Worm (Caenorhabditis elegans) whole organism, late embryonic: ENCODE measurements around the gene srd-42.

ENCODE experiments used
- C08G9.2 ChIP-seq: sonication (generic microtip); optimal IDR thresholded peaks from 2 replicates; lab custom pipeline; 2016; ENCODE audit warnings: mild to moderate bottlenecking, missing genetic modification characterization, moderate library complexity, missing compliant biosample characterization
- C38D4.7 ChIP-seq: fragments of 200-800 bp; sonication (Bioruptor generic); optimal IDR thresholded peaks from 2 replicates; lab custom pipeline; 2018; ENCODE audit warnings: mild to moderate bottlenecking, missing genetic modification characterization, moderate library complexity, missing compliant biosample characterization
- T23F11.4 ChIP-seq: fragments of 200-800 bp; sonication (Bioruptor generic); optimal IDR thresholded peaks from 2 replicates; lab custom pipeline; 2018; ENCODE audit warnings: mild to moderate bottlenecking, missing genetic modification characterization, missing compliant biosample characterization
- ahr-1 ChIP-seq: sonication (generic microtip); optimal IDR thresholded peaks from 2 replicates; lab custom pipeline; 2016; ENCODE audit warnings: missing genetic modification characterization, missing compliant biosample characterization
- ama-1 ChIP-seq: fragments of 150-350 bp; optimal IDR thresholded peaks from 2 replicates; lab custom pipeline; 2014
- ceh-14 ChIP-seq: sonication (generic microtip); optimal IDR thresholded peaks from 2 replicates; lab custom pipeline; 2016; ENCODE audit warnings: missing genotype, missing genetic modification characterization, missing compliant biosample characterization
- ceh-18 ChIP-seq: sonication (generic microtip); optimal IDR thresholded peaks from 2 replicates; lab custom pipeline; 2016; ENCODE audit warnings: missing genetic modification characterization, missing compliant biosample characterization
- ceh-2 ChIP-seq: sonication (generic microtip); optimal IDR thresholded peaks from 2 replicates; lab custom pipeline; 2016; ENCODE audit warnings: missing genotype, missing genetic modification characterization, missing compliant biosample characterization
- ceh-22 ChIP-seq: sonication (generic microtip); optimal IDR thresholded peaks from 2 replicates; lab custom pipeline; 2017; ENCODE audit warnings: missing biosample characterization, missing genetic modification characterization
- ceh-31 ChIP-seq: sonication (generic microtip); optimal IDR thresholded peaks from 2 replicates; lab custom pipeline; 2016; ENCODE audit warnings: missing genetic modification characterization, missing compliant biosample characterization
- ceh-45 ChIP-seq: fragments of 200-800 bp; sonication (Bioruptor generic); IDR thresholded peaks from 2 replicates; pipeline ENCODE4 v1.3.6; 2022; ENCODE audit warnings: missing genetic modification reagents, missing genetic modification characterization, missing compliant biosample characterization
- ceh-48 ChIP-seq: sonication (generic microtip); optimal IDR thresholded peaks from 2 replicates; lab custom pipeline; 2016; ENCODE audit warnings: missing genetic modification characterization, inconsistent platforms, missing compliant biosample characterization
- ceh-6 ChIP-seq: fragments of 200-800 bp; sonication (Bioruptor generic); optimal IDR thresholded peaks from 2 replicates; lab custom pipeline; 2018; ENCODE audit warnings: mild to moderate bottlenecking, missing genetic modification characterization, missing compliant biosample characterization
- dve-1 ChIP-seq: sonication (generic microtip); optimal IDR thresholded peaks from 2 replicates; lab custom pipeline; 2017; ENCODE audit warnings: antibody characterized with exemption, mild to moderate bottlenecking, missing genetic modification characterization, missing compliant biosample characterization
- elt-2 ChIP-seq: sonication (generic microtip); optimal IDR thresholded peaks from 2 replicates; lab custom pipeline; 2016; ENCODE audit warnings: missing genetic modification reagents, missing genetic modification characterization, missing compliant biosample characterization
- elt-4 ChIP-seq: sonication (generic microtip); optimal IDR thresholded peaks from 2 replicates; lab custom pipeline; 2016; ENCODE audit warnings: missing genetic modification characterization, missing compliant biosample characterization
- gmeb-2 ChIP-seq: sonication (generic microtip); optimal IDR thresholded peaks from 2 replicates; lab custom pipeline; 2016; ENCODE audit warnings: missing genetic modification characterization, inconsistent platforms, missing compliant biosample characterization
- hlh-15 ChIP-seq: sonication (generic microtip); optimal IDR thresholded peaks from 2 replicates; lab custom pipeline; 2016; ENCODE audit warnings: missing genetic modification characterization, missing compliant biosample characterization
- hlh-30 ChIP-seq: sonication (generic microtip); optimal IDR thresholded peaks from 2 replicates; lab custom pipeline; 2017; ENCODE audit warnings: antibody characterized with exemption, missing genetic modification characterization, missing compliant biosample characterization; ENCODE audit not compliant: insufficient read depth
- hlh-8 ChIP-seq: sonication (generic microtip); optimal IDR thresholded peaks from 2 replicates; lab custom pipeline; 2016; ENCODE audit warnings: missing genotype, missing genetic modification characterization, missing compliant biosample characterization
- mec-3 ChIP-seq: sonication (generic microtip); optimal IDR thresholded peaks from 2 replicates; lab custom pipeline; 2016; ENCODE audit warnings: borderline replicate concordance, missing genetic modification characterization, missing compliant biosample characterization
- nfya-1 ChIP-seq: sonication (generic microtip); optimal IDR thresholded peaks from 2 replicates; lab custom pipeline; 2017; ENCODE audit warnings: missing genetic modification characterization, mild to moderate bottlenecking, missing compliant biosample characterization, antibody characterized with exemption, moderate library complexity
- npax-4 ChIP-seq: sonication (generic microtip); optimal IDR thresholded peaks from 2 replicates; lab custom pipeline; 2016; ENCODE audit warnings: missing genetic modification characterization, missing compliant biosample characterization
- pat-9 ChIP-seq: fragments of 200-800 bp; sonication (Bioruptor generic); optimal IDR thresholded peaks from 2 replicates; lab custom pipeline; 2018; ENCODE audit warnings: mild to moderate bottlenecking, missing genetic modification characterization, moderate library complexity, missing compliant biosample characterization
- pax-1 ChIP-seq: fragments of 150-350 bp; optimal IDR thresholded peaks from 2 replicates; lab custom pipeline; 2014; ENCODE audit warnings: missing biosample characterization, missing genetic modification characterization
- pha-2 ChIP-seq: sonication (generic microtip); optimal IDR thresholded peaks from 2 replicates; lab custom pipeline; 2017; ENCODE audit warnings: mild to moderate bottlenecking, missing genetic modification characterization, missing compliant biosample characterization
- pha-4 ChIP-seq: fragments of 150-350 bp; optimal IDR thresholded peaks from 2 replicates; lab custom pipeline; 2018; ENCODE audit warnings: missing biosample characterization, missing genetic modification reagents, missing genetic modification characterization
- pqm-1 ChIP-seq: sonication (generic microtip); optimal IDR thresholded peaks from 2 replicates; lab custom pipeline; 2016; ENCODE audit warnings: missing genetic modification characterization, missing compliant biosample characterization
- rnt-1 ChIP-seq: sonication (generic microtip); optimal IDR thresholded peaks from 2 replicates; lab custom pipeline; 2016; ENCODE audit warnings: missing genetic modification characterization, missing compliant biosample characterization
- sdc-2 ChIP-seq: sonication (generic microtip); optimal IDR thresholded peaks from 2 replicates; lab custom pipeline; 2016; ENCODE audit warnings: missing genotype, missing genetic modification characterization, missing compliant biosample characterization
- sox-2 ChIP-seq: fragments of 200-800 bp; sonication (Bioruptor generic); IDR thresholded peaks from 2 replicates; pipeline ENCODE4 v1.3.6; 2022; ENCODE audit warnings: missing genetic modification reagents, missing genetic modification characterization, missing compliant biosample characterization
- syd-9 ChIP-seq: sonication (generic microtip); optimal IDR thresholded peaks from 2 replicates; lab custom pipeline; 2016; ENCODE audit warnings: mild to moderate bottlenecking, missing genetic modification characterization, moderate library complexity, missing compliant biosample characterization
- tbx-7 ChIP-seq: sonication (generic microtip); optimal IDR thresholded peaks from 2 replicates; lab custom pipeline; 2016; ENCODE audit warnings: missing genotype, missing genetic modification characterization, missing compliant biosample characterization
- unc-3 ChIP-seq, 2 experiments: fragments of 200-800 bp in 1 of 2; sonication (Bioruptor generic) in 1 of 2; sonication (generic microtip) in 1 of 2; conservative IDR thresholded peaks in 1 of 2; optimal IDR thresholded peaks in 1 of 2; 2 replicates each; pipeline versions ENCODE4 v1.3.6 to Lab custom; 2016 to 2022; ENCODE audit warnings: missing compliant biosample characterization in 2 of 2, missing genetic modification characterization in 2 of 2, missing genetic modification reagents in 1 of 2
- unc-86 ChIP-seq: sonication (generic microtip); optimal IDR thresholded peaks from 2 replicates; lab custom pipeline; 2016; ENCODE audit warnings: missing genetic modification characterization, missing compliant biosample characterization
- zip-5 ChIP-seq: sonication (generic microtip); optimal IDR thresholded peaks from 2 replicates; lab custom pipeline; 2016; ENCODE audit warnings: missing genetic modification characterization, missing compliant biosample characterization

Gene srd-42

DNA sequence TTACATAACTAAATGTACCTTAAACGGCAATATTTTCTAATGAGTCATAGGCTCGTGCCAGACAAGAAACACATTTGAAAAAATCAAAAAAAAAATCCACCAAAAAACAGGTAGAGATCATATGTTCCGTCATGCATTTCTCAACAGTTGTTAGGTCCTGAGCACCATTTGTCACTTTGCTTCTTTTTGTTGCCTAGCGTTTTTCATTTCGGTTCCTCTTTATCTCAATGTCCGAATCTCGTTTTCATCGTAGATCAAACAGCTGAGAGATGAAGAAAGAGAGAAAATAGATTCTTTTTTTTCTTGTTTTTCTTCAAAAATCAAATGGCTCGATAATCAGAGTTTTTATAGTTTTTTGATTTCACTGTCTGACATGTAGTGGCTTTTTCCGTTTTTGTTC, 37.7 kb upstream of the srd-42 start:
- TF ChIP-seq nfya-1 (tag; lab: Kevin White, UChicago) (no peak), ceh-18 (tag; lab: Kevin White, UChicago) (peak; percentile 42)

DNA sequence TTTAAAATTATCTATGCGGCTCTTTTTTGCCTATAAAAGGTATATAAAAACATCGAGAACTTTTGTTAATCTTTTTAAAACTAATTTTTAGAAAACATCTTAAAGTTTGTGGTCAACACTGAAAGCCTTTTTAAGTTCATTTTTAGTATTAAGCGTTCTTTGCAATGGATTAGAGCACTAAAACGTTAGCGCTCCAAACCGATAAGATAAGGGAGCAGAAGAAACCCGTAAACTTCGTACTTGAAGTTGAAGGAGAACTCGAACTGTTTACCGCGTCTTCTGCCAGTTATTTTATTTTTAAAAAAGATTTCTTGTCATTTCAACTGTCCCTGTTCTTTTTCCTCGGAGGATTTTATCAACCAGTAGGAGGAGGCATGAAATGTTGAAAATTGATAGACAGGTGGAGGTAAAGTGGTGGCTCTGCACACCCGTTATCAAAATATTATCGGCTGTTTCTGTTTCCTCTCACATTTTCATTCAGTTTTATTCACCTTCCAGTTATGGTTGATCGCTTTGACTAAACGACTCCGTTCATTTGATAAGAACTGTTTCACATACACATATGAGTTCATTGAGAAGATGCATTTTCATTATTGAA, 35.9 kb upstream of the srd-42 start:
- no peak for TF ChIP-seq T23F11.4 (GFP tag; lab: Kevin White, UChicago)
- TF ChIP-seq hlh-15 (tag; lab: Kevin White, UChicago), result no peak
- no peak for TF ChIP-seq ceh-22 (tag; lab: Kevin White, UChicago)
- no peak for TF ChIP-seq pat-9
- TF ChIP-seq pha-2 (tag; lab: Kevin White, UChicago), result no peak
- no peak for TF ChIP-seq pax-1 (tag; lab: Kevin White, UChicago)
- TF ChIP-seq tbx-7 (tag; lab: Kevin White, UChicago), result no peak
- no peak for TF ChIP-seq ceh-6 (GFP tag; lab: Kevin White, UChicago)
- no peak for TF ChIP-seq mec-3 (tag; lab: Kevin White, UChicago)
- no peak for TF ChIP-seq hlh-8 (tag; lab: Kevin White, UChicago)
- no peak for TF ChIP-seq hlh-30 (tag; lab: Kevin White, UChicago)
- no peak for TF ChIP-seq elt-2 (tag; lab: Kevin White, UChicago)
- TF ChIP-seq rnt-1 (tag; lab: Kevin White, UChicago), result no peak
- TF ChIP-seq dve-1, result no peak
- no peak for TF ChIP-seq npax-4 (tag; lab: Kevin White, UChicago)
- TF ChIP-seq, all 69 proteins: peak for 0

DNA sequence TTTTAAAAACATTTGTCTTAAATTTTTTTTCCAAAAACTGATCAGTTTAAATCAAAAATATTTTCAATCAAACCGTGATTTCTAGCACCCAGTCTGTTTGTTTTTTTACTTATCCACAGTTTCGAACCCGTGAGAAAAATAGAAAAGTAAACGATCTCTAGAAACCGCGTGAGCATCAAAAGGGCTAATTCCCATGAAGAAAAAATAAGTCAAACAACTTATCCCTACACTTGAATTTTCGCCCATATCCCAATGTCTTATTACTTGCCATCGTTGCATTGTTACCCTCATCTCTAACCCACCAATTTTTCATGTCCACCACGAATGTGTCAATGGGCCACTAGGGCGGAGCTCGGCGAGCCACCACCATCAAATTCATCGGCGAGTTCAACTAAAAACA, 34.5 kb upstream of the srd-42 start, which contains the start of gene ptr-24:
Gene ptr-24, plus strand, starts transcription at position 301 of the 400 bp plus-strand sequence.
- TF ChIP-seq ceh-6 (GFP tag; lab: Kevin White, UChicago), result no peak
- no peak for TF ChIP-seq pha-2 (tag; lab: Kevin White, UChicago)
- no peak for TF ChIP-seq syd-9
- TF ChIP-seq C08G9.2, result no peak
- no peak for TF ChIP-seq ceh-14 (tag; lab: Kevin White, UChicago)
- no peak for TF ChIP-seq elt-4 (tag; lab: Kevin White, UChicago)
- no peak for TF ChIP-seq zip-5 (tag; lab: Kevin White, UChicago)
- TF ChIP-seq ceh-2 (tag; lab: Kevin White, UChicago), result no peak
- no peak for TF ChIP-seq tbx-7 (tag; lab: Kevin White, UChicago)
- no peak for TF ChIP-seq unc-86 (tag; lab: Kevin White, UChicago)
- TF ChIP-seq unc-3 (GFP tag; conservative IDR thresholded peaks at IDR 0.05; lab: Robert Waterston, UW), result no peak
- no peak for TF ChIP-seq unc-3 (tag; optimal IDR thresholded peaks at IDR 0.05; lab: Kevin White, UChicago)
- no peak for TF ChIP-seq nfya-1 (tag; lab: Kevin White, UChicago)
- no peak for TF ChIP-seq ama-1 (lab: Kevin White, UChicago)
- no peak for TF ChIP-seq ceh-22 (tag; lab: Kevin White, UChicago)
- no peak for TF ChIP-seq ceh-48 (tag; lab: Kevin White, UChicago)
- TF ChIP-seq npax-4 (tag; lab: Kevin White, UChicago), result no peak
- TF ChIP-seq sdc-2 (tag; lab: Kevin White, UChicago), result no peak
- TF ChIP-seq ahr-1, result no peak

DNA sequence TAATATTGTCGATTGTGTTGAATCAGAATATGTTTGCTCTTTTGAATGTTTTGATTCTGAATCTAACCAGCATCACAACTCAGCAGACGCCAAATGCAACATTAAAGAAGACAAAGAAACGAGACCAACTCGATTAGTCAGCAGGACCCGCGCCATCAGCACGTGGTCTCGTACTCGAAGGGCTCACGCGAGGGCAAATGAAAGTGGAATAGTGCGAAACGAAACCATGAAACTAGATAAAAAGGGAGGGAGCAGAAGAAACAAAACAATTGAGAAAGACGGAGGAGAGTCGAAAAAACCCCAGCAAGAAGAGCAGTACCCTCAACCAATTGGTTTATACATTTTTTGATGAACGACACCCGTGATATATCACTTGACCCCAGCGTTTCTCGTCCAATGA, 33.7 kb upstream of the srd-42 start:
- TF ChIP-seq T23F11.4 (GFP tag; lab: Kevin White, UChicago) (no peak), ceh-31 (tag; lab: Kevin White, UChicago) (peak; percentile 5), C38D4.7 (GFP tag; lab: Kevin White, UChicago) (no peak)

DNA sequence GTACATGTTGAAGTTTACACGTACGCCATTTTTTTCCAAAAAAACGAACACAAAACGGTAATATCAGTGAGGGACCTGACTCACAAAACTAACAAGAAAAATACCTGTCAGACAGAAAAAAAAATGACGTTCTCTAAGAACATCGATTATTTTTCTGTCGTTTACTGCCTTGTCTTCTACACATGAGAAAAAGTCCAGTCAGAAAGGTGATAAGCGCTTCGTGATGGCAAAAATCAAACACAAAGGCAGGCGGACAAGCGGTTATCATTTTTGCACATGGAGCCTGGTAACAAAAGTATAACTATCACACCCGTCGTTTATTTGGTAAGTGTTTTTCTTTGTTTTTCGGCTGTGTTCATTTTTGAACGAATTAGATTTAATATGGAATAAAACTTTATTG, 30.6 kb upstream of the srd-42 start, which contains the start of gene F46G10.4:
Gene F46G10.4, plus strand, starts transcription at position 212 of the 400 bp plus-strand sequence.
- TF ChIP-seq ceh-45 (GFP tag; lab: Robert Waterston, UW) (no peak), gmeb-2 (no peak), pqm-1 (tag; lab: Kevin White, UChicago) (no peak), ceh-48 (tag; lab: Kevin White, UChicago) (no peak), ahr-1 (no peak), pha-4 (tag; lab: Kevin White, UChicago) (no peak), unc-86 (tag; lab: Kevin White, UChicago) (no peak), sox-2 (no peak)
